Worm (Caenorhabditis elegans) whole organism, late embryonic: ENCODE results near the gene ltah-1.1.
A peak's percentile ranks its signal among the peaks of the same experiment; 100 is the strongest.
"Not testable (repeated sequence)": the region's sequence is repeated elsewhere in the genome, so short reads cannot be mapped to it uniquely, and the experiment has no call there.

Experiments
- C38D4.7 ChIP-seq: fragments of 200-800 bp; sonication (Bioruptor generic); optimal IDR thresholded peaks from 2 replicates; lab custom pipeline; 2018; ENCODE audit warnings: mild to moderate bottlenecking, missing genetic modification characterization, moderate library complexity, missing compliant biosample characterization
- F13H6.1 ChIP-seq: sonication (generic microtip); optimal IDR thresholded peaks from 2 replicates; lab custom pipeline; 2016; ENCODE audit warnings: missing genetic modification characterization, missing compliant biosample characterization
- ahr-1 ChIP-seq: sonication (generic microtip); optimal IDR thresholded peaks from 2 replicates; lab custom pipeline; 2016; ENCODE audit warnings: missing genetic modification characterization, missing compliant biosample characterization
- ceh-14 ChIP-seq: sonication (generic microtip); optimal IDR thresholded peaks from 2 replicates; lab custom pipeline; 2016; ENCODE audit warnings: missing genotype, missing genetic modification characterization, missing compliant biosample characterization
- ceh-18 ChIP-seq: sonication (generic microtip); optimal IDR thresholded peaks from 2 replicates; lab custom pipeline; 2016; ENCODE audit warnings: missing genetic modification characterization, missing compliant biosample characterization
- ceh-24 ChIP-seq: sonication (generic microtip); optimal IDR thresholded peaks from 2 replicates; lab custom pipeline; 2016; ENCODE audit warnings: mild to moderate bottlenecking, missing genetic modification characterization, missing compliant biosample characterization
- ceh-34 ChIP-seq: sonication (generic microtip); optimal IDR thresholded peaks from 2 replicates; lab custom pipeline; 2016; ENCODE audit warnings: mild to moderate bottlenecking, missing genetic modification characterization, missing compliant biosample characterization
- ceh-45 ChIP-seq: fragments of 200-800 bp; sonication (Bioruptor generic); IDR thresholded peaks from 2 replicates; pipeline ENCODE4 v1.3.6; 2022; ENCODE audit warnings: missing genetic modification reagents, missing genetic modification characterization, missing compliant biosample characterization
- ceh-6 ChIP-seq: fragments of 200-800 bp; sonication (Bioruptor generic); optimal IDR thresholded peaks from 2 replicates; lab custom pipeline; 2018; ENCODE audit warnings: mild to moderate bottlenecking, missing genetic modification characterization, missing compliant biosample characterization
- ceh-9 ChIP-seq: sonication (generic microtip); optimal IDR thresholded peaks from 2 replicates; lab custom pipeline; 2016; ENCODE audit warnings: mild to moderate bottlenecking, missing genetic modification characterization, inconsistent platforms, missing compliant biosample characterization
- dve-1 ChIP-seq: sonication (generic microtip); optimal IDR thresholded peaks from 2 replicates; lab custom pipeline; 2017; ENCODE audit warnings: antibody characterized with exemption, mild to moderate bottlenecking, missing genetic modification characterization, missing compliant biosample characterization
- elt-2 ChIP-seq: sonication (generic microtip); optimal IDR thresholded peaks from 2 replicates; lab custom pipeline; 2016; ENCODE audit warnings: missing genetic modification reagents, missing genetic modification characterization, missing compliant biosample characterization
- elt-4 ChIP-seq: sonication (generic microtip); optimal IDR thresholded peaks from 2 replicates; lab custom pipeline; 2016; ENCODE audit warnings: missing genetic modification characterization, missing compliant biosample characterization
- eyg-1 ChIP-seq: sonication (generic microtip); optimal IDR thresholded peaks from 2 replicates; lab custom pipeline; 2016; ENCODE audit warnings: missing genotype, missing genetic modification characterization, missing compliant biosample characterization
- fkh-10 ChIP-seq: fragments of 150-350 bp; optimal IDR thresholded peaks from 2 replicates; lab custom pipeline; 2014; ENCODE audit warnings: missing biosample characterization, missing genetic modification reagents, missing genetic modification characterization
- fkh-6 ChIP-seq: sonication (generic microtip); optimal IDR thresholded peaks from 2 replicates; lab custom pipeline; 2016; ENCODE audit warnings: missing genetic modification characterization, missing compliant biosample characterization
- gmeb-2 ChIP-seq: sonication (generic microtip); optimal IDR thresholded peaks from 2 replicates; lab custom pipeline; 2016; ENCODE audit warnings: missing genetic modification characterization, inconsistent platforms, missing compliant biosample characterization
- hlh-30 ChIP-seq: sonication (generic microtip); optimal IDR thresholded peaks from 2 replicates; lab custom pipeline; 2017; ENCODE audit warnings: antibody characterized with exemption, missing genetic modification characterization, missing compliant biosample characterization; ENCODE audit not compliant: insufficient read depth
- hlh-6 ChIP-seq: sonication (generic microtip); optimal IDR thresholded peaks from 2 replicates; lab custom pipeline; 2016; ENCODE audit warnings: missing genotype, missing genetic modification characterization, missing compliant biosample characterization
- hlh-8 ChIP-seq: sonication (generic microtip); optimal IDR thresholded peaks from 2 replicates; lab custom pipeline; 2016; ENCODE audit warnings: missing genotype, missing genetic modification characterization, missing compliant biosample characterization
- lim-6 ChIP-seq: sonication (generic microtip); optimal IDR thresholded peaks from 2 replicates; lab custom pipeline; 2016; ENCODE audit warnings: missing genetic modification characterization, missing compliant biosample characterization
- lin-11 ChIP-seq: fragments of 200-800 bp; sonication (Bioruptor generic); optimal IDR thresholded peaks from 2 replicates; lab custom pipeline; 2018; ENCODE audit warnings: mild to moderate bottlenecking, missing genetic modification characterization, missing compliant biosample characterization
- madf-2 ChIP-seq: sonication (generic microtip); optimal IDR thresholded peaks from 2 replicates; lab custom pipeline; 2017; ENCODE audit warnings: missing genetic modification characterization, missing compliant biosample characterization
- npax-4 ChIP-seq: sonication (generic microtip); optimal IDR thresholded peaks from 2 replicates; lab custom pipeline; 2016; ENCODE audit warnings: missing genetic modification characterization, missing compliant biosample characterization
- odd-2 ChIP-seq: sonication (generic microtip); optimal IDR thresholded peaks from 2 replicates; lab custom pipeline; 2017; ENCODE audit warnings: antibody characterized with exemption, mild to moderate bottlenecking, missing genetic modification characterization, missing compliant biosample characterization
- pag-3 ChIP-seq: sonication (generic microtip); optimal IDR thresholded peaks from 2 replicates; lab custom pipeline; 2016; ENCODE audit warnings: missing compliant biosample characterization, missing genetic modification characterization, borderline replicate concordance
- pat-9 ChIP-seq: fragments of 200-800 bp; sonication (Bioruptor generic); optimal IDR thresholded peaks from 2 replicates; lab custom pipeline; 2018; ENCODE audit warnings: mild to moderate bottlenecking, missing genetic modification characterization, moderate library complexity, missing compliant biosample characterization
- pqm-1 ChIP-seq: sonication (generic microtip); optimal IDR thresholded peaks from 2 replicates; lab custom pipeline; 2016; ENCODE audit warnings: missing genetic modification characterization, missing compliant biosample characterization
- sox-2 ChIP-seq: fragments of 200-800 bp; sonication (Bioruptor generic); IDR thresholded peaks from 2 replicates; pipeline ENCODE4 v1.3.6; 2022; ENCODE audit warnings: missing genetic modification reagents, missing genetic modification characterization, missing compliant biosample characterization
- unc-42 ChIP-seq: sonication (generic microtip); optimal IDR thresholded peaks from 2 replicates; lab custom pipeline; 2016; ENCODE audit warnings: missing genotype, missing genetic modification characterization, missing compliant biosample characterization
- unc-55 ChIP-seq: sonication (generic microtip); optimal IDR thresholded peaks from 2 replicates; lab custom pipeline; 2017; ENCODE audit warnings: missing biosample characterization, missing genetic modification reagents, missing genetic modification characterization
- ztf-16 ChIP-seq: sonication (generic microtip); optimal IDR thresholded peaks from 2 replicates; lab custom pipeline; 2017; ENCODE audit warnings: missing genetic modification characterization, missing compliant biosample characterization

The ltah-1.1 gene

DNA sequence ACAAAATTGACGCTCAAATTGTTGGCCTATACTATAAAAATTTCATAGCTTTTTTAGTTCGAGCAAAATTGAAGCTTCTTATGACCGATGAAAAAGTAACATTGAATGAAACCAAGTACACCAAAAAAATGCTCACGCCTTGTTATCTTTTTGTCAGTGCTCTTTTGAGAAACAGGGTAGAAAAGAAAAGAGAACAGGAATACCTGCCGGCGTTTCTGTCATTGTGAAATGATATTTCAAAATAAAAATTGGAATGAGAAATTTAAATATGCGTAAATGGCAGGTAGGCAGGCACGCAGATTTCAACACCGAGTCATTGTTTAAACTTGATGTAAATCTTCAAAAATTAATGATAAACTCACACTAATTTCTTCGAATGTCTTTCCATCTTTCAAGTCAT, 25.3 kb downstream of the ltah-1.1 start:
- TF ChIP-seq fkh-10 (no peak), ceh-18 (tag; lab: Kevin White, UChicago) (no peak), elt-2 (tag; lab: Kevin White, UChicago) (no peak), ceh-14 (tag; lab: Kevin White, UChicago) (no peak), madf-2 (tag; lab: Kevin White, UChicago) (no peak), pag-3 (no peak), ceh-34 (tag; lab: Kevin White, UChicago) (no peak), fkh-6 (tag; lab: Kevin White, UChicago) (no peak), hlh-30 (tag; lab: Kevin White, UChicago) (no peak), pqm-1 (tag; lab: Kevin White, UChicago) (no peak), unc-42 (tag; lab: Kevin White, UChicago) (no peak), lin-11 (tag; lab: Kevin White, UChicago) (no peak), hlh-6 (tag; lab: Kevin White, UChicago) (no peak), C38D4.7 (GFP tag; lab: Kevin White, UChicago) (no peak), gmeb-2 (no peak)

DNA sequence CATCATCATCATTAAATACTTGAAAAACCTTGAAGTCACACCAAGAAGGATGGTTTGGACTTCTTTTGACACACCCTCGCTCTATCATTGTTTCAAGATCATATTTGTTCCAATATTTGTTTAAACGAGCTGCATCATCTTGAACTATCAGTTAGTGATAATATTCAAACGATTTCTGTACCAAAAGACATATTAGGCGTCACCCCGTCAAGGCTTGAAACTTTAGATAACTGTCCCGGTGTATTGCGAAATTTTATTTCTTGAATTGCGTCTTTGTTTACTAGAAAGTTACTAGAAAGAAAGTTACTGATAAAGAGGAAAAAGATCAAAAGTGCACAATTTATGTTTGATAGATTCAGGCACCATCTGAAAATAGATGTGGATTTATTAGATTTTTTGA, 26.5 kb downstream of the ltah-1.1 start:
- TF ChIP-seq elt-2 (tag; lab: Kevin White, UChicago) (peak; percentile 31), ceh-6 (no peak)

DNA sequence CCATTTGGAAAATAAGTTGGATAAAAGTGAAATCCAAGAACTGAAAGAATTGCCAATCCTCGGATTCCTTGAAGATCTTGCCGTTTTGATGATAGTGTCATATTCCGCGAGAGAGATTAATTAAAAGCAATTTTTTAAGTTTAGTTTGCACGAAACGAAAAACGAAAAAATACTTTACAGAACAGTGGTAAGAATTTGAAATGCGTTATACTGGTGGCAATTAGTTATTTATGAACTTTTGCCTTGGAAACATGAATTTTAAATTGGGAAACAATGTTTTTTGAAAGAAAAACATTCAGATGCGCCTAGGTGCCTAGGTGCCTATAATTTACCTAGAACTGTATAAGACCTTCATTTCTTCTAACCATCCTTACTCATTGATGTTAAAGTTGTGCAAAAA, 28.3 kb downstream of the ltah-1.1 start, which contains the start of gene oac-57:
oac-57 (minus strand) TSS at position 101 of the 400 bp plus-strand sequence.
- no peak for TF ChIP-seq elt-2 (tag; lab: Kevin White, UChicago)
- no peak for TF ChIP-seq lin-11 (tag; lab: Kevin White, UChicago)
- TF ChIP-seq ceh-34 (tag; lab: Kevin White, UChicago): no peak
- TF ChIP-seq lim-6 (tag; lab: Kevin White, UChicago): no peak
- TF ChIP-seq pat-9 (tag; lab: Kevin White, UChicago): no peak
- no peak for TF ChIP-seq unc-42 (tag; lab: Kevin White, UChicago)

DNA sequence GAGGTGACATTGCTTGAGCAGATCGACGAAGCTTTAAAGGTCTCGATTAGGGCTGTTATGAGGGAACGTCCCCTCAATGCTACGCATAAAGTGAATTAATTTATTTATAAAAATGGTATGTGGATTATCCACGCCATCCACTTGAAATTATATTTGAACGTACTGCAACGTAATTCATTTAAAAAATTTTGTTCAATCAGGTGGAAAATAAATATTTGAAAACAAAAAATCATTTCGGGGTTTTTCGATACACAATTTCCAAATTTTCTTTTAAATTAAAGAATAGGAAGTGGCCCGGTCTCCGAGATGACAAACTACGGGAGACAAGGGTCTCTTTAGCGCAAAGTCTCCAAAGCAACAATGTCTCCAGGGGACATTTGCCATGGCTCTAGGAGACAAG, 32.2 kb downstream of the ltah-1.1 start, which contains the start of gene oac-58:
oac-58 (minus strand) TSS at position 101 of the 400 bp plus-strand sequence.
- no peak for TF ChIP-seq ahr-1 (tag; lab: Kevin White, UChicago)
- no peak for TF ChIP-seq dve-1 (tag; lab: Kevin White, UChicago)
- no peak for TF ChIP-seq ceh-24 (tag; lab: Kevin White, UChicago)
- TF ChIP-seq npax-4 (tag; lab: Kevin White, UChicago): no peak
- no peak for TF ChIP-seq eyg-1 (tag; lab: Kevin White, UChicago)
- TF ChIP-seq ztf-16: no peak
- TF ChIP-seq unc-55 (GFP tag; lab: Kevin White, UChicago): no peak
- no peak for TF ChIP-seq ceh-14 (tag; lab: Kevin White, UChicago)
- TF ChIP-seq pat-9 (tag; lab: Kevin White, UChicago): no peak
- TF ChIP-seq F13H6.1: no peak
- no peak for TF ChIP-seq fkh-10
- no peak for TF ChIP-seq hlh-8
- TF ChIP-seq C38D4.7 (GFP tag; lab: Kevin White, UChicago): no peak
- TF ChIP-seq sox-2 (GFP tag; lab: Robert Waterston, UW): no peak
- TF ChIP-seq elt-4 (tag; lab: Kevin White, UChicago): no peak
- TF ChIP-seq ceh-45 (GFP tag; lab: Robert Waterston, UW): no peak

DNA sequence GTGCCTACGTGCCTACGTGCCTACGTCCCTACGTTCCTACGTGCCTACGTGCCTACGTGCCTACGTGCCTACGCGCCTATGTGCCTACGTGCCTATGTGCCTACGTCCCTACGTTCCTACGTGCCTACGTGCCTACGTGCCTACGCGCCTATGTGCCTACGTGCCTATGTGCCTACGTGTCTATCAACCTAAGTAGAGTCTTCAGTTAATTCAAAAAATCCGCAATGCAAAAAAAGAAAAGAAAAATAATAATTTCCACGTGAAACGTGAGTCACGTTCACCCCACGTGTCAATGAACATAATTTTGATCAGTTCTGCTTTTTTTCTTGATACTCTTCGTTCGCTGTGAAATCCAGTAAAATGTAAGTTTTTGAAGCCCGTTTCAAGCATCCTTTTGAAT, 47.5 kb downstream of the ltah-1.1 start, which contains the start of gene F19B6.3:
F19B6.3 (plus strand) TSS at position 301 of the 400 bp plus-strand sequence.
- TF ChIP-seq ceh-9; odd-2 (tag; lab: Kevin White, UChicago); ceh-24 (tag; lab: Kevin White, UChicago): not testable (repeated sequence)
- TF ChIP-seq, all 69 proteins: peak for 0; not testable (repeated sequence) for 69
